Fruit fly (Drosophila melanogaster) whole organism, embryonic: ENCODE results near the gene CG1840.

Source experiments
- Aef1 ChIP-seq: fragments of 200-800 bp; sonication (Bioruptor generic); IDR thresholded peaks from 3 replicates; pipeline ENCODE4 v1.3.6; 2022; ENCODE audit warnings: missing biosample characterization, missing genetic modification characterization
- Antp ChIP-seq: fragments of 200-800 bp; sonication (Bioruptor generic); optimal IDR thresholded peaks from 3 replicates; lab custom pipeline; 2016; ENCODE audit warnings: missing biosample characterization, missing genetic modification characterization
- CG10959 ChIP-seq: fragments of 200-800 bp; sonication (Bioruptor generic); IDR thresholded peaks from 2 replicates; pipeline ENCODE4 v1.3.6; 2022; ENCODE audit warnings: missing biosample characterization, missing genetic modification characterization
- CG11085 ChIP-seq: fragments of 200-800 bp; sonication (Bioruptor generic); IDR thresholded peaks from 2 replicates; pipeline ENCODE4 v1.3.6; 2022; ENCODE audit warnings: missing biosample characterization, missing genetic modification characterization
- CG11093 ChIP-seq: fragments of 200-800 bp; sonication (Bioruptor generic); IDR thresholded peaks from 3 replicates; pipeline ENCODE4 v1.3.6; 2022; ENCODE audit warnings: missing biosample characterization, missing genetic modification characterization
- CG14441 ChIP-seq: fragments of 200-800 bp; sonication (Bioruptor generic); IDR thresholded peaks from 2 replicates; pipeline ENCODE4 v1.3.6; 2022; ENCODE audit warnings: missing biosample characterization, missing genetic modification characterization
- CG1529 ChIP-seq: fragments of 200-800 bp; sonication (Bioruptor generic); optimal IDR thresholded peaks from 3 replicates; lab custom pipeline; 2018; ENCODE audit warnings: missing biosample characterization, missing genetic modification characterization
- CG17328 ChIP-seq: fragments of 200-800 bp; sonication (Bioruptor generic); IDR thresholded peaks from 2 replicates; pipeline ENCODE4 v1.3.6; 2022; ENCODE audit warnings: missing biosample characterization, missing genetic modification characterization
- CG2678 ChIP-seq: fragments of 200-800 bp; sonication (Bioruptor generic); optimal IDR thresholded peaks from 3 replicates; lab custom pipeline; 2019; ENCODE audit warnings: missing biosample characterization, mild to moderate bottlenecking, missing genetic modification characterization, moderate library complexity
- CG2712 ChIP-seq: fragments of 200-800 bp; optimal IDR thresholded peaks from 3 replicates; lab custom pipeline; 2019; ENCODE audit warnings: missing biosample characterization, mild to moderate bottlenecking, missing genetic modification characterization, moderate library complexity
- CG30020 ChIP-seq: fragments of 200-800 bp; optimal IDR thresholded peaks from 2 replicates; lab custom pipeline; 2019; ENCODE audit warnings: missing biosample characterization, mild to moderate bottlenecking, missing genetic modification characterization, moderate library complexity
- CG30403 ChIP-seq: fragments of 200-800 bp; sonication (Bioruptor generic); optimal IDR thresholded peaks from 3 replicates; lab custom pipeline; 2016; ENCODE audit warnings: missing biosample characterization, missing genetic modification characterization
- CG31388 ChIP-seq: fragments of 200-800 bp; sonication (Bioruptor generic); optimal IDR thresholded peaks from 2 replicates; lab custom pipeline; 2016; ENCODE audit warnings: missing biosample characterization, missing genetic modification characterization
- CG32772 ChIP-seq: fragments of 200-800 bp; sonication (Bioruptor generic); IDR thresholded peaks from 2 replicates; pipeline ENCODE4 v1.3.6; 2022; ENCODE audit warnings: missing biosample characterization, missing genetic modification characterization
- CG33213 ChIP-seq: fragments of 200-800 bp; sonication (Bioruptor generic); optimal IDR thresholded peaks from 3 replicates; lab custom pipeline; 2016; ENCODE audit warnings: missing biosample characterization, missing genetic modification characterization
- CG34422 ChIP-seq: fragments of 200-800 bp; sonication (Bioruptor generic); IDR thresholded peaks from 3 replicates; pipeline ENCODE4 v1.3.6; 2022; ENCODE audit warnings: missing biosample characterization, missing genetic modification characterization
- CG4854 ChIP-seq: fragments of 200-800 bp; sonication (Bioruptor generic); optimal IDR thresholded peaks from 2 replicates; lab custom pipeline; 2016; ENCODE audit warnings: missing biosample characterization, missing genetic modification characterization, inconsistent platforms
- CG6813 ChIP-seq: fragments of 200-800 bp; sonication (Bioruptor generic); optimal IDR thresholded peaks from 2 replicates; lab custom pipeline; 2017; ENCODE audit warnings: missing biosample characterization, missing genetic modification characterization, mild to moderate bottlenecking, moderate library complexity, missing genetic modification reagents
- CG7357 ChIP-seq: fragments of 200-800 bp; sonication (Bioruptor generic); IDR thresholded peaks from 3 replicates; pipeline ENCODE4 v1.3.6; 2022; ENCODE audit warnings: missing biosample characterization, missing genetic modification characterization
- CG8765 ChIP-seq: fragments of 200-800 bp; sonication (Bioruptor generic); IDR thresholded peaks from 2 replicates; pipeline ENCODE4 v1.3.6; 2022; ENCODE audit warnings: missing biosample characterization, missing genetic modification characterization
- CG9727 ChIP-seq: fragments of 200-800 bp; sonication (Bioruptor generic); optimal IDR thresholded peaks from 3 replicates; lab custom pipeline; 2017; ENCODE audit warnings: missing biosample characterization, mild to moderate bottlenecking, missing genetic modification characterization
- CTCF ChIP-seq: fragments of 200-800 bp; sonication (Bioruptor generic); optimal IDR thresholded peaks from 2 replicates; lab custom pipeline; 2017; ENCODE audit warnings: missing biosample characterization, mild to moderate bottlenecking, missing genetic modification characterization, moderate library complexity
- Camta ChIP-seq: fragments of 200-800 bp; sonication (Bioruptor generic); optimal IDR thresholded peaks from 2 replicates; lab custom pipeline; 2016; ENCODE audit warnings: missing biosample characterization, missing genetic modification characterization
- Dip3 ChIP-seq: fragments of 200-800 bp; sonication (Bioruptor generic); optimal IDR thresholded peaks from 3 replicates; lab custom pipeline; 2016; ENCODE audit warnings: missing biosample characterization, missing genetic modification characterization
- E2f2 ChIP-seq: fragments of 200-800 bp; sonication (Bioruptor generic); IDR thresholded peaks from 2 replicates; pipeline ENCODE4 v1.3.6; 2022; ENCODE audit warnings: missing biosample characterization, missing genetic modification characterization
- Fer3 ChIP-seq: fragments of 200-800 bp; sonication (Bioruptor generic); optimal IDR thresholded peaks from 2 replicates; lab custom pipeline; 2018; ENCODE audit warnings: missing biosample characterization, mild to moderate bottlenecking, missing genetic modification characterization, moderate library complexity
- HHEX ChIP-seq: fragments of 200-800 bp; sonication (Bioruptor generic); optimal IDR thresholded peaks from 3 replicates; lab custom pipeline; 2017; ENCODE audit warnings: missing biosample characterization, mild to moderate bottlenecking, missing genetic modification characterization, missing genetic modification reagents
- Lim3 ChIP-seq: fragments of 200-800 bp; sonication (Bioruptor generic); IDR thresholded peaks from 2 replicates; pipeline ENCODE4 v1.3.6; 2022; ENCODE audit warnings: missing biosample characterization, missing genetic modification characterization
- MBD-R2 ChIP-seq: fragments of 200-800 bp; sonication (Bioruptor generic); IDR thresholded peaks from 2 replicates; pipeline ENCODE4 v1.3.6; 2022; ENCODE audit warnings: missing biosample characterization, missing genetic modification characterization
- MTF-1 ChIP-seq: fragments of 200-800 bp; sonication (Bioruptor generic); optimal IDR thresholded peaks from 2 replicates; lab custom pipeline; 2018; ENCODE audit warnings: missing biosample characterization, mild to moderate bottlenecking, missing genetic modification characterization, borderline replicate concordance
- Oaz ChIP-seq: fragments of 200-800 bp; sonication (Bioruptor generic); IDR thresholded peaks from 2 replicates; pipeline ENCODE4 v1.3.6; 2022; ENCODE audit warnings: missing biosample characterization, missing genetic modification characterization
- Rfx ChIP-seq: fragments of 200-800 bp; sonication (Bioruptor generic); IDR thresholded peaks from 2 replicates; pipeline ENCODE4 v1.3.6; 2022; ENCODE audit warnings: missing biosample characterization, missing genetic modification characterization
- Sox100B ChIP-seq: fragments of 200-800 bp; sonication (Bioruptor generic); optimal IDR thresholded peaks from 3 replicates; lab custom pipeline; 2018; ENCODE audit warnings: missing biosample characterization, mild to moderate bottlenecking, missing genetic modification characterization
- Spps ChIP-seq: fragments of 200-800 bp; sonication (Bioruptor generic); optimal IDR thresholded peaks from 2 replicates; lab custom pipeline; 2018; ENCODE audit warnings: missing biosample characterization, mild to moderate bottlenecking, missing genetic modification characterization
- Xbp1 ChIP-seq: fragments of 200-800 bp; sonication (Bioruptor generic); optimal IDR thresholded peaks from 3 replicates; lab custom pipeline; 2016; ENCODE audit warnings: missing biosample characterization, mild to moderate bottlenecking, missing genetic modification characterization
- YL-1 ChIP-seq: fragments of 200-800 bp; sonication (Bioruptor generic); optimal IDR thresholded peaks from 3 replicates; lab custom pipeline; 2017; ENCODE audit warnings: missing biosample characterization, mild to moderate bottlenecking, missing genetic modification characterization
- bcd ChIP-seq: fragments of 200-800 bp; sonication (Bioruptor generic); optimal IDR thresholded peaks from 2 replicates; lab custom pipeline; 2017; ENCODE audit warnings: missing biosample characterization, mild to moderate bottlenecking, missing genetic modification characterization
- chm ChIP-seq: fragments of 200-800 bp; sonication (Bioruptor generic); IDR thresholded peaks from 2 replicates; pipeline ENCODE4 v1.3.6; 2022; ENCODE audit warnings: missing biosample characterization, missing genetic modification characterization
- dpn ChIP-seq, 2 experiments: fragments of 200-800 bp; sonication (Bioruptor generic); optimal IDR thresholded peaks; 3 replicates each; lab custom pipeline; 2016; ENCODE audit warnings: missing biosample characterization in 2 of 2, missing genetic modification characterization in 2 of 2
- gsb ChIP-seq: fragments of 200-800 bp; sonication (Bioruptor generic); IDR thresholded peaks from 2 replicates; pipeline ENCODE4 v1.3.6; 2022; ENCODE audit warnings: missing biosample characterization, missing genetic modification characterization
- ind ChIP-seq: fragments of 200-800 bp; sonication (Bioruptor generic); optimal IDR thresholded peaks from 3 replicates; lab custom pipeline; 2016; ENCODE audit warnings: missing biosample characterization, missing genetic modification characterization
- lmd ChIP-seq: fragments of 200-800 bp; sonication (Bioruptor generic); IDR thresholded peaks from 2 replicates; pipeline ENCODE4 v1.3.6; 2022; ENCODE audit warnings: missing biosample characterization, missing genetic modification characterization
- maf-S ChIP-seq: fragments of 200-800 bp; sonication (Bioruptor generic); optimal IDR thresholded peaks from 2 replicates; lab custom pipeline; 2016; ENCODE audit warnings: missing biosample characterization, missing genetic modification characterization
- nmo ChIP-seq: fragments of 200-800 bp; sonication (Bioruptor generic); optimal IDR thresholded peaks from 2 replicates; lab custom pipeline; 2018; ENCODE audit warnings: missing biosample characterization, mild to moderate bottlenecking, missing genetic modification characterization, moderate library complexity
- onecut ChIP-seq: fragments of 200-800 bp; sonication (Bioruptor generic); IDR thresholded peaks from 2 replicates; pipeline ENCODE4 v1.3.6; 2022; ENCODE audit warnings: missing biosample characterization, missing genetic modification characterization
- prd ChIP-seq, 3 experiments: fragments of >200 bp in 2 of 3; fragments of 200-800 bp in 1 of 3; sonication (Bioruptor generic) in 1 of 3; optimal IDR thresholded peaks in 2 of 3; IDR thresholded peaks in 1 of 3; 2 replicates in 2 of 3; 3 replicates in 1 of 3; pipeline versions ENCODE4 v1.3.6 to Lab custom; 2017 to 2022; ENCODE audit warnings: missing biosample characterization in 1 of 3, missing genetic modification characterization in 1 of 3
- schlank ChIP-seq: fragments of 200-800 bp; sonication (Bioruptor generic); optimal IDR thresholded peaks from 2 replicates; lab custom pipeline; 2018; ENCODE audit warnings: missing biosample characterization, mild to moderate bottlenecking, missing genetic modification characterization
- unpg ChIP-seq: fragments of 200-800 bp; sonication (Bioruptor generic); optimal IDR thresholded peaks from 3 replicates; lab custom pipeline; 2018; ENCODE audit warnings: missing biosample characterization, mild to moderate bottlenecking, missing genetic modification characterization, moderate library complexity
- wdn ChIP-seq: fragments of 200-800 bp; sonication (Bioruptor generic); IDR thresholded peaks from 2 replicates; pipeline ENCODE4 v1.3.6; 2022; ENCODE audit warnings: missing biosample characterization, missing genetic modification characterization
- zen ChIP-seq: fragments of 200-800 bp; sonication (Bioruptor generic); optimal IDR thresholded peaks from 3 replicates; lab custom pipeline; 2018; ENCODE audit warnings: missing biosample characterization, mild to moderate bottlenecking, missing genetic modification characterization, moderate library complexity

CG1840 gene

DNA sequence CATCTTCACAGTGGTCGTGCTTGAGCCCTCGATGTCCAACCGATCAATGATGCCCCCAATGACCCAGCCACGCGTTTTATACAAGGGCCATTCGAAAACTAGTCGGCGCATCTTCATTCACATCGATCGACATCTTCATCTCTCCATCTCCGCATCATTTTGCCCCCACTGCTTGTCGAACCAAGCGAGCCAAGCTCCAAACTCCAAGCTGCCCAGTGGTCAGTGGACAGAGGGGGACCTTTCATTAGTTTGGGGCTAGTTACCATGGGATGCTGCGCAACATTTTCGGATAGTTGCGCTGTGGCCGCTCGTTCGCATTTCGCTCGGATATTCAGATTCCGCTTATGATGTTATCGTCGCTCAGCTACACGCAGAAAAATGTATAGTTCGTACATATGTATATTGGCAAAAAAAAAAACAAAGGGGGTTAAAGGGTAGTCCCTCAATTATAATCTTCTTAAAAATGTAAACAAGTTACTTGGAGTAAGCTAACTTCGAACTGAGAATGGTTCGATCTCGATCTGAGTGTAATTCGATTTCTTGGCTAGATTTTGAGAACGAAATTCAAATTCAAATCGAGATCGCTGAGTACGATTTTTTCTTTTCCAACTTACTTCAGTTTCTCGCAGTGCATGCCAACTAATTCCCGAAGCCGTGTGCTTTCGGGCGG lies 42.0 kb upstream of the CG1840 start, which contains the start of gene CG15740 (continued):
- TF ChIP-seq CG10959 (GFP tag; lab: Robert Waterston, UW) (no peak), HHEX (peak; percentile 14), MTF-1 (GFP tag; lab: Kevin White, UChicago) (no peak), maf-S (no peak), Spps (no peak), chm (GFP tag; lab: Robert Waterston, UW) (no peak), E2f2 (GFP tag; lab: Robert Waterston, UW) (peak; percentile 37; the same call in 1 of the 2 replicates), YL-1 (GFP tag; lab: Kevin White, UChicago) (no peak), wdn (GFP tag; lab: Robert Waterston, UW) (0 out of 2 replicates have a peak, but pooled peaks have one; percentile 10), Camta (GFP tag; lab: Kevin White, UChicago) (peak; percentile 46), Sox100B (GFP tag; lab: Kevin White, UChicago) (peak; percentile 58), CG11085 (GFP tag; lab: Robert Waterston, UW) (no peak), prd (optimal IDR thresholded peaks at IDR 0.05; lab: Kevin White, UChicago) (no peak), prd (GFP tag; IDR thresholded peaks at IDR 0.05; lab: Robert Waterston, UW) (peak; percentile 69; the same call in 2 of the 3 replicates), dpn (GFP tag; optimal IDR thresholded peaks at IDR 0.05; lab: Kevin White, UChicago) (peak; percentile 28 to 64), nmo (GFP tag; lab: Kevin White, UChicago) (peak; percentile 45), CG11093 (peak; percentile 40; the same call in 1 of the 3 replicates), unpg (peak; percentile 16), Rfx (peak; percentile 48; the same call in 1 of the 2 replicates), onecut (no peak), Oaz (GFP tag; lab: Robert Waterston, UW) (0 out of 2 replicates have a peak, but pooled peaks have one; percentile 29), schlank (tag; lab: Kevin White, UChicago) (no peak), Xbp1 (GFP tag; lab: Kevin White, UChicago) (peak; percentile 45), CG7357 (0 out of 3 replicates have a peak, but pooled peaks have one; percentile 25), CG14441 (GFP tag; lab: Robert Waterston, UW) (peak; percentile 73), lmd (GFP tag; lab: Robert Waterston, UW) (peak; percentile 72), CG4854 (GFP tag; lab: Kevin White, UChicago) (no peak), CG17328 (peak; percentile 47; the same call in 1 of the 2 replicates), Lim3 (GFP tag; lab: Robert Waterston, UW) (0 out of 2 replicates have a peak, but pooled peaks have one; percentile 10), zen (no peak), MBD-R2 (GFP tag; lab: Robert Waterston, UW) (peak; percentile 15; the same call in 1 of the 2 replicates), CG2712 (tag; lab: Kevin White, UChicago) (no peak), bcd (peak; percentile 41), CG31388 (GFP tag; lab: Kevin White, UChicago) (no peak), CG8765 (GFP tag; lab: Robert Waterston, UW) (no peak), CG2678 (tag; lab: Kevin White, UChicago) (peak; percentile 49), CG32772 (GFP tag; lab: Robert Waterston, UW) (0 out of 2 replicates have a peak, but pooled peaks have one; percentile 20), gsb (GFP tag; lab: Robert Waterston, UW) (0 out of 2 replicates have a peak, but pooled peaks have one; percentile 35), Antp (GFP tag; lab: Kevin White, UChicago) (peak; percentile 40), CG30403 (GFP tag; lab: Kevin White, UChicago) (peak; percentile 61), Aef1 (GFP tag; lab: Robert Waterston, UW) (peak; percentile 63), CG33213 (no peak), CG34422 (GFP tag; lab: Robert Waterston, UW) (peak; percentile 51; the same call in 1 of the 3 replicates), CG1529 (GFP tag; lab: Kevin White, UChicago) (no peak), CG9727 (peak; percentile 16), Fer3 (tag; lab: Kevin White, UChicago) (peak; percentile 24), CG6813 (no peak), CTCF (GFP tag; lab: Kevin White, UChicago) (no peak), CG30020 (no peak), ind (GFP tag; lab: Kevin White, UChicago) (peak; percentile 23), Dip3 (GFP tag; lab: Kevin White, UChicago) (no peak)
